Worm (Caenorhabditis elegans) whole organism, dauer: ENCODE results near the gene F40E12.1.

Source experiments
- unc-62 ChIP-seq: sonication (generic microtip); optimal IDR thresholded peaks from 2 replicates; lab custom pipeline; 2017; ENCODE audit warnings: missing biosample characterization, missing genetic modification reagents, missing genetic modification characterization

Gene F40E12.1

ce11 chrII:3617512-3617911 is at the start of gene F40E12.1:
TSS of gene F40E12.1 (plus strand) at chrII:3617812.
- TF ChIP-seq unc-62: no peak

DNA sequence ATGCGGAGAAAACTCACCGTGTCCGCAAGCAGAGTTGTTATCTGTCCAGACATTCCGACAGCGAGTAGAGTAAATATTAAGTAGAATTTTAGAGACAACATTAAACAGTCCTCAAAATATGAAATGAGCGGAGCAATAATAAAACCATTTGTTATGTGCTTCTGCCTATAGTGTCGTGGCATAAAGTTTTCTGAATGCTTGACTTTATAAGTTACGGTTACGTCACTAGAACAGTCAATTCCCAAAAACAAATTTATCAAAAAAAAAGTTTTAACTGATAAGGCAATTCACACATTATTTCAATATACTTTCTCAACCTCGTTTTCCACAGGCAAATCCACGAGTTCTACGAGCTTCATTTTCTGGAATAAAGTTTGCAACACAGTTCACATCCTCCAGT is 48.5 kb upstream of the F40E12.1 start, which contains the start of gene clec-127:
clec-127 (minus strand) TSS at position 101 of the 400 bp plus-strand sequence.
- TF ChIP-seq unc-62: no peak

ce11 chrII:3570927-3571538 is 46.6 kb upstream of the F40E12.1 start, which contains the start of the genes clec-128 and clec-129:
TSS of gene clec-128 (minus strand) at chrII:3571027.
TSS of gene clec-129 (plus strand) at chrII:3571488.
- TF ChIP-seq unc-62: no peak

DNA sequence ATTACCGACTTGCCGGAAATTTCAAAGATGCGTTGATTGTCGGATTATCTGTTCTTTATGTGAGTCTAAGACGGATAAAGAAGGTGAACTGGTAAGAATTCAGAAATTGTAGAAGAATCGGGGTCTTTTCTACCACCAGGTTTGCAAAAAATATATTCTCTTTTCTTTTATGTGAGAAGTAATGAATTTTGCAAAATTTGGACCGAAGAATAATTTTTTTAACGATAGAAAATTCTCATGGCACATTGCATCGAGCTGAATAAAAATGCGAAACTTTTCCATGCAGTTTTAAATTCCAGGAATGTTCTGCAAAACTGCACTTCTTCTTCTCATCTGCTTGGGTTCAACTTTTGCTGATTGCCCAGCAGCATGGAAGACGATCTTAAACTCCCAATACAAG is 44.4 kb upstream of the F40E12.1 start, which contains the start of gene clec-130:
clec-130 (plus strand) TSS at position 301 of the 400 bp plus-strand sequence.
- TF ChIP-seq unc-62: no peak

DNA sequence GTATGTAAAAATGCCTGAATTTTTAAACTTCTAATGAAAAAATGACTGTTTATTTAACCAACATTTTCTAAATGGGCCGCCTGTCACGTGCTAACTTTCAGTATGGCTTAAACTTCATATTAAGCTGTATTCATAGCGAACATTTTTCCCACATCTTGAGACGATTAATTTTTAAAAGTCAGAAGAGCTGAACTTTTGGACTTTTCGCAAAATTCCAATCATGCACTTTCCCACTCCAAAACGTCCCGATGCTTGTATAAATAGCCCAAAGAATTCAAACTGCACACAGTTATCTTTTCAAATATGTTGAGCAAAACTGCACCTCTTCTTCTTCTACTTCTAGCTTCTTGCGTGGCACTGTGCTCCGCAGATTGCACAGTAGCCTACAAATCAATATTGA is 40.9 kb upstream of the F40E12.1 start, which contains the start of gene clec-132:
clec-132 (plus strand) TSS at position 301 of the 400 bp plus-strand sequence.
- TF ChIP-seq unc-62: no peak

DNA sequence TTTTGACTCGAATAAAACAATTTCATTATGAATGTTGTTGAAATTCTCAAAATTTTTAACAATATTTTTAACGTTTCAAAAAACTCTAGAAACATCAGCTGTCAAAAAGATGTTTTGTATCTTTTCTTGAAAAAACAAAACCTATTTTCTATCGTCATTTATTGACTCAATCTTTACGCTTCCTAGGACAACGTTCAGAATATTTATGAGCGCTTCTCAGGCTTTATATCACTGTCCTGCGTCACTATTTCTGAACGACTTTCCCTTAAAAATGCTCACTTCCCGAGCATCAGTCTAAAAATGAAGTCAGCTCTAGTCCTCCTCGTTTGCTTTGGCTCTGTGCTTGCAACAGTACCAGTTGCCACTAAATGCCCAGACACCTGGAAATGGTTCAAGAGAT is 39.5 kb upstream of the F40E12.1 start, which contains the start of gene clec-133:
clec-133 (plus strand) TSS at position 301 of the 400 bp plus-strand sequence.
- TF ChIP-seq unc-62: no peak

DNA sequence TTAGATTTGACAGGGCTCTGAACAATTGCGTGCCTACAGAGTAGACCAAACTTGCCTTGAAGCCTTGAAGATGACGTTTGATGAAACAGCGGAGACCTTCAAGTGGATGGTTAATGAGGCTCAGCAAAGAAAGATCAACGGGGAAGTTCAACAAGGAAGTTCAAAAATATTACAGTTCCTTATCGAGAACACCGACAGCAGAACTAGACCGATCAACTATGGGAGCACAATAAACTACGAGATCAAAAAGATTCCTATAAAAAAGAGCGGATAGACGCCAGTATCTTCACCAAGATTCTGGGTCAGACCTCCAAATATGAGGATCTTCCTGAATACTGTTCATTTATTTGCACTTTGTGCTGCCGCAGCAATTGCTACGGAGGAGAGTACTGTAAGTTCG is 37.8 kb upstream of the F40E12.1 start, which contains the start of gene clec-134:
clec-134 (plus strand) TSS at position 301 of the 400 bp plus-strand sequence.
- TF ChIP-seq unc-62: no peak

DNA sequence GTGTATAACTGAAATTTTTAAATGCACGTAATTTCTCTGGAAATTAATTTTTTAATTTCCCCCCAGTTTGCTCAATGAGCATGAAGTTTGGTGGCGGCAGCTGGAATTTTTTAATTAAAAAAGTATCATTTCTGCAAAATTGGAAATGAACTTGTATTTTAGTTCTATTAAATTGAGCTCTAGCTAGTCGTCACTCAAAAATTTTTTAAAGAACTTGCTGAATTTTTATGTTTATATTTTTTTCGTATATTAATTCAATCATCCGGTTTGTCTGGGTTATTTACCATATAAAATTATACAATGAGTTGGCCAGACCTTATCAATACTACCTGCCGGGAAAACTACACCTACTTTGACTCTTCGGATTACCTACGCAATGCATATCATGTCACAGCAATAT is 35.9 kb upstream of the F40E12.1 start, which contains the start of gene srh-59:
srh-59 (plus strand) TSS at position 301 of the 400 bp plus-strand sequence.
- no peak for TF ChIP-seq unc-62

DNA sequence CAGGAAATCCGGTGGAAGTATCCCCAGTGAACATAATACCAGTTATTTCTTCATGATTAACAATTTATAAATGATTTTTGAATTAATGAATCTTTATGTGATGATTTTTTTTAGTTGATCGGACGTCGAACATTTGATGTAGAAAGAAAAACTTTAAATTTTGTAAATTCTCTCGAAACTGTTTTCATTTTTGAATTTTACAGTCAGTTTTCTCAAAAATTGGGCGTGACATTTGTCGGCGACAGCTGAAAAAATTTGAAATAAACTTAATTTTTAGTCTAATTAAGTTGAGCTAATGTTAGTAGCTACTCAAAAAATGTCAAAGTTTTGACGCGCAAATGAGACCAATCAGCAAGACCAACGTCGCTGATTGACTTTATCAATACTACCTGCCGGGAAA is 34.2 kb upstream of the F40E12.1 start, which contains the start of gene srh-60:
srh-60 (plus strand) TSS at position 301 of the 400 bp plus-strand sequence.
- no peak for TF ChIP-seq unc-62

- TF ChIP-seq unc-62: no peak
Observed at ce11 chrII:3595339-3595738, 22.3 kb upstream of the F40E12.1 start, which contains the start of gene Y49F6A.12. TSS of gene Y49F6A.12 (plus strand) at chrII:3595639.

- no peak for TF ChIP-seq unc-62
Observed at ce11 chrII:3598721-3599120, 18.9 kb upstream of the F40E12.1 start, which contains the start of gene Y49F6A.11. TSS of gene Y49F6A.11 (minus strand) at chrII:3598821.

ce11 chrII:3604578-3604977 is 13.0 kb upstream of the F40E12.1 start:
- no peak for TF ChIP-seq unc-62

ce11 chrII:3609764-3610163 is 7.8 kb upstream of the F40E12.1 start, which contains the start of gene Y49F6A.5:
TSS of gene Y49F6A.5 (minus strand) at chrII:3609864.
- no peak for TF ChIP-seq unc-62

DNA sequence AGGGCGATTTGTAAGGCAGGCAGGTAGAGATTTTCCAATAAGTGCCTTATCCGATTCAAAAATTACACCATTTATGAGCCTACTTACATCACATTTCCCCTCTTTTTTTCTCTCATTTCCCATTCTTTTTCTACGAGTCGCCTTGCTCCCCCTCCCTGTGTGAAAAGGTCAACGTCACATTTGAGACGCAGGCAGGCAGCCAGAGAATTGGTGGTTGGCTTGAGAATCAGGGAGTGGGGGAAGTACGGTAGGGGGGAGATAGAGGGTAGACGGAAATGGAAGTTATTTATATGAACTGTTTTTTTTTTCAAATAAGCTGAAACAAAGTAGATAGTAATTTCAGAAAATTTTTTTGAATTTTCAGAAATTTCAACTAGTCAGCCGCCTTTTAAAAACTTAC is 997 bp upstream of the F40E12.1 start:
- no peak for TF ChIP-seq unc-62

DNA sequence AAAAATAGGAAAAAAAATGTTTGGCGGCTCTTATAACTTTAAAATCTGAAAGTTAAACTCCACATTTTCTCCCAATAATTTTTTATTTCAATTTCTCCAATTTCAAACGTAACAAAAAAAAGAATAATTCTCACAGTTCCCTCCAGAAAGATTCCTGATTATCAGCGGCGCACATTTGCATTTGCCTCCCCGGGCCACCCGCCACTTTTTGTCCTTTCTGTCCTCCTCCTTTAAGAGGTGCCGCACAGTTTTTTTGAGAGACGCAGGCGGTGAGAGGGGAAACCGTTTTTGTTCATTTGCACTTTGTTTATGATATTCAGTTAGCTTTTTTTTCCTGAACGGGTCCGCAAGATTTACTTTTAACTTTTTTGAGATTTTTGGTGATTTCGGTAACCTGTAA is 3.2 kb downstream of the F40E12.1 start:
- TF ChIP-seq unc-62: no peak

DNA sequence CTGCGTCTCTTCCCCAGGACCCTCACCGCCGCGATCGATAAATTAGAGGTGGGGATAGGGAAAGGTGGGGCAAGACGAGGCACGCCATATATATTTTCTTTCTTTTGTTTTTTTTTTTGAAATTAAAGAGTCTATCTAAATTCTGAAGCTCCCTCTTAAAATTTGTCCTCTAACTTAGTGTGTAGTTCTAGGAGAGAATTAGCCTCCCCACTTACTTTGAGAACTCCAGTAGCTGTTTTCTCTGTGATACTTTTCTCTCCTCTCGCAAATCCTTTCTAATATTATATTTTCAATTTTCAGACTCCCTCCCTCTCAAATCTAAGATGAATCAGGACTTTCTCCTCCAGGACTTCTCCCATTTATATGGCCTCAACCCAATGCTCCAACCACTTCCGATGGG is 4.4 kb downstream of the F40E12.1 start, which contains the start of gene M151.7:
M151.7 (plus strand) TSS at position 301 of the 400 bp plus-strand sequence.
- TF ChIP-seq unc-62: no peak

DNA sequence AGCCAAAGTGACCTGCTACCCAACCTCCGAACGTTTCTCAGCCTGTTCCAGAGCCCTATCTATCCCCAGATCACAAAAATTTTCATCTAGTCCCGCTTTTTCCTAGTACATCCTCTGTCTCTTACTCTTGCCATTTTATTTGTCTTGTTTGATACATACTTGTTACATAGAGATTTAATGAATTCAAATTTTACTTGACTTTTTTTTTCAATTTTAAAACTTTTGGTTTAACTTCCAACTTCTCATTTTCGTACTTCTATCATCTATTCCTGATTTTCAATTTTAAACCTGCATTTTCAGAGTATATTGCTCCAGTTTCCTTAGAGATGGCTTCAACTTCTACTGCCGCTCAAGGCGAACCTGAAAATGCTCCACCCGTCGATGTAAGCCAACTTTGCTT is 9.3 kb downstream of the F40E12.1 start, which contains the start of gene M151.3:
M151.3 (plus strand) TSS at position 301 of the 400 bp plus-strand sequence.
- TF ChIP-seq unc-62: no peak

ce11 chrII:3630810-3631209 is 13.2 kb downstream of the F40E12.1 start, which contains the start of gene M151.2:
TSS of gene M151.2 (plus strand) at chrII:3631110.
- no peak for TF ChIP-seq unc-62
